Worm (Caenorhabditis elegans): ENCODE measurements around the gene mrck-1.
A peak's percentile ranks its signal among the peaks of the same experiment; 100 is the strongest.

DNA sequence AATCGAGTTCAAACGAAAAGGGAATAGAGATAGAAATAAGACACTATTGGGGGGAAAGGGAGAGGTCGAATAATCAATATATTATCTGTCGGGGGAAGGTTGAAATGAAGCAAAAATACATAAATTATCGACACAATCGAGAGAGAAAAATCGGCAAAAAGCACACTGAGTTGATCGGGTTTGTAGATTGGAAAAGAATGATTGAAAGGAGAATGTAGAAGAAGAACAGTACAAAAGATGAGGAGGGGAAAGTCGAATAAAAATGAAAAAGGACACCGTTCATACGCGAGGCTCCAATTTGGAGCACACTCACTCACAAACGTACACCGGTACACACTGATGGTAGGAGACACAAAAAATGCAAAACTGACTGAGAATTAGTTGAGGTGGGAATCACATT lies 45.8 kb downstream of the mrck-1 start:
- TF ChIP-seq lin-13 (tag; optimal IDR thresholded peaks at IDR 0.05) (no peak), unc-39 (tag; optimal IDR thresholded peaks at IDR 0.05) (no peak), mab-5 (tag; optimal IDR thresholded peaks at IDR 0.05) (no peak), lin-32 (GFP tag; optimal IDR thresholded peaks at IDR 0.05) (no peak), nhr-28 (tag; optimal IDR thresholded peaks at IDR 0.05) (no peak), unc-62 (GFP tag; optimal IDR thresholded peaks at IDR 0.05) (no peak), flh-1 (GFP tag; optimal IDR thresholded peaks at IDR 0.05) (peak; percentile 1), elt-3 (tag; optimal IDR thresholded peaks at IDR 0.05) (no peak), nhr-76 (tag; optimal IDR thresholded peaks at IDR 0.05) (no peak), nhr-2 (tag; optimal IDR thresholded peaks at IDR 0.05) (no peak), M03D4.4 (tag; optimal IDR thresholded peaks at IDR 0.05) (no peak)
